Fruit fly (Drosophila melanogaster) whole organism, pupa: ENCODE results near the gene CG33306.

Source experiments
- CG10348 ChIP-seq: fragments of 200-800 bp; sonication (Bioruptor generic); IDR thresholded peaks from 2 replicates; pipeline ENCODE4 v1.3.6; 2022; ENCODE audit warnings: missing biosample characterization, missing genetic modification characterization
- CG12605 ChIP-seq: fragments of 200-800 bp; sonication (Bioruptor generic); IDR thresholded peaks from 2 replicates; pipeline ENCODE4 v1.3.6; 2022; ENCODE audit warnings: missing biosample characterization, missing genetic modification characterization
- CG14655 ChIP-seq: fragments of 200-800 bp; sonication (Bioruptor generic); optimal IDR thresholded peaks from 3 replicates; lab custom pipeline; 2017; ENCODE audit warnings: mild to moderate bottlenecking, missing biosample characterization, missing genetic modification reagents, missing genetic modification characterization
- CG15710 ChIP-seq: fragments of 200-800 bp; sonication (Bioruptor generic); optimal IDR thresholded peaks from 2 replicates; lab custom pipeline; 2018; ENCODE audit warnings: missing biosample characterization, mild to moderate bottlenecking, missing genetic modification characterization, moderate library complexity
- CG32121 ChIP-seq: fragments of 200-800 bp; sonication (Bioruptor generic); IDR thresholded peaks from 2 replicates; pipeline ENCODE4 v1.3.6; 2022; ENCODE audit warnings: missing biosample characterization, missing genetic modification characterization
- CG34367 ChIP-seq: fragments of 200-800 bp; sonication (Bioruptor generic); optimal IDR thresholded peaks from 2 replicates; lab custom pipeline; 2018; ENCODE audit warnings: missing biosample characterization, mild to moderate bottlenecking, missing genetic modification characterization
- CG4496 ChIP-seq: fragments of 200-800 bp; sonication (Bioruptor generic); IDR thresholded peaks from 3 replicates; pipeline ENCODE4 v1.3.6; 2022; ENCODE audit warnings: missing biosample characterization, missing genetic modification characterization
- CG8301 ChIP-seq: fragments of 200-800 bp; sonication (Bioruptor generic); optimal IDR thresholded peaks from 2 replicates; lab custom pipeline; 2018; ENCODE audit warnings: missing biosample characterization, mild to moderate bottlenecking, missing genetic modification characterization
- EcR ChIP-seq: fragments of 200-800 bp; sonication (Bioruptor generic); optimal IDR thresholded peaks from 3 replicates; lab custom pipeline; 2019; ENCODE audit warnings: missing biosample characterization, missing genetic modification characterization, mild to moderate bottlenecking, moderate library complexity, missing genetic modification reagents
- Ets98B ChIP-seq: fragments of 200-800 bp; sonication (Bioruptor generic); IDR thresholded peaks from 2 replicates; pipeline ENCODE4 v1.3.6; 2022; ENCODE audit warnings: missing biosample characterization, missing genetic modification characterization
- Pif1A ChIP-seq: fragments of 200-800 bp; sonication (Bioruptor generic); optimal IDR thresholded peaks from 3 replicates; lab custom pipeline; 2016; ENCODE audit warnings: missing biosample characterization, missing genetic modification characterization
- Pif1B ChIP-seq: fragments of 200-800 bp; sonication (Bioruptor generic); optimal IDR thresholded peaks from 3 replicates; lab custom pipeline; 2016; ENCODE audit warnings: missing biosample characterization, missing genetic modification characterization
- fd96Ca ChIP-seq: fragments of 200-800 bp; sonication (Bioruptor generic); IDR thresholded peaks from 3 replicates; pipeline ENCODE4 v1.3.6; 2022; ENCODE audit warnings: missing biosample characterization, missing genetic modification characterization
- rn ChIP-seq: fragments of 200-800 bp; sonication (Bioruptor generic); IDR thresholded peaks from 2 replicates; pipeline ENCODE4 v1.3.6; 2022; ENCODE audit warnings: missing biosample characterization, missing genetic modification characterization

DNA sequence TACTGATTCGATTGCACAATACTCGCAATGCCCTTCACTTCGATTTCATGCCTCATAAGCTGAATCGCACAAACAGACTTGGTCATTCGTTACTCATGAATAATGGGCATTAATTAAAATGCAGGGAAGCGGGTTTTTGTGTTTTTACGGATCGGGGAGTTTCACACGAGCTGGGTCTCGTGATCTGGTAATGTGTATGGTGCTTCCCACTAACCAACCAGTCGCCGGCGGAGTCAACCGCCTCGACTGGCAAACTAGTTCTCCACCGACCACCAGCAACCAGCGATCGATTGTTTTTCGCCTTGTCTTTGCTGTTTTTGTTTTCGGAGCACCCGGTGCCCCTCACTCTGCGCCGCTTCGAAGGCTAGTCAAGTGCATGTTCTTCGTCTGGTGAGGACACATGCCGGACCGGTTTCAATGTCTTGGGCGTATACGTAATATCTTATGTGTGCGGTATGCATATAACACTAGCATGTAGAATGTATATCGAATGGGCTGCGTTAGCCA, 38.9 kb downstream of the CG33306 start:
- no peak for TF ChIP-seq CG8301 (tag; lab: Kevin White, UChicago)
- TF ChIP-seq EcR (GFP tag; lab: Kevin White, UChicago), result peak; percentile 90
- no peak for TF ChIP-seq CG15710 (tag; lab: Kevin White, UChicago)
- TF ChIP-seq CG32121 (GFP tag; lab: Robert Waterston, UW), result no peak
- TF ChIP-seq Pif1B (GFP tag; lab: Kevin White, UChicago), result no peak
- TF ChIP-seq CG12605 (GFP tag; lab: Robert Waterston, UW), result no peak
- peak; percentile 46; the same call in 1 of the 2 replicates for TF ChIP-seq Ets98B (GFP tag; lab: Robert Waterston, UW)
- no peak for TF ChIP-seq CG34367 (tag; lab: Kevin White, UChicago)
- no peak for TF ChIP-seq CG10348 (GFP tag; lab: Robert Waterston, UW)
- peak; percentile 46; the same call in 1 of the 3 replicates for TF ChIP-seq fd96Ca (GFP tag; lab: Robert Waterston, UW)
- no peak for TF ChIP-seq rn
- TF ChIP-seq CG14655 (GFP tag; lab: Kevin White, UChicago), result no peak
- TF ChIP-seq Pif1A (GFP tag; lab: Kevin White, UChicago), result no peak
- no peak for TF ChIP-seq CG4496 (GFP tag; lab: Robert Waterston, UW)
